Worm (Caenorhabditis elegans) whole organism, early embryonic: Measurements from ENCODE around the gene C05B5.8.

ENCODE experiments used
- flt-1 ChIP-seq: fragments of 200-800 bp; sonication (Bioruptor generic); IDR thresholded peaks from 2 replicates; pipeline ENCODE4 v1.3.6; 2022; ENCODE audit warnings: missing genetic modification characterization, missing compliant biosample characterization
- tbx-11 ChIP-seq: fragments of 200-800 bp; sonication (Bioruptor generic); IDR thresholded peaks from 2 replicates; pipeline ENCODE4 v1.3.6; 2022; ENCODE audit warnings: missing genetic modification characterization, missing compliant biosample characterization
- tbx-37 ChIP-seq: fragments of 200-800 bp; sonication (Bioruptor generic); conservative IDR thresholded peaks from 2 replicates; pipeline ENCODE4 v1.3.6; 2022; ENCODE audit warnings: missing genetic modification reagents, missing genetic modification characterization, missing compliant biosample characterization

ce11 chrIII:9965444-9965843, 41.1 kb downstream of the C05B5.8 start:
- TF ChIP-seq tbx-37: no peak
- no peak for TF ChIP-seq flt-1 (GFP tag; lab: Robert Waterston, UW)
- no peak for TF ChIP-seq tbx-11
